Fruit fly (Drosophila melanogaster): ENCODE data around the gene CG32687.
A peak's percentile ranks its signal among the peaks of the same experiment; 100 is the strongest.

The CG32687 gene

DNA sequence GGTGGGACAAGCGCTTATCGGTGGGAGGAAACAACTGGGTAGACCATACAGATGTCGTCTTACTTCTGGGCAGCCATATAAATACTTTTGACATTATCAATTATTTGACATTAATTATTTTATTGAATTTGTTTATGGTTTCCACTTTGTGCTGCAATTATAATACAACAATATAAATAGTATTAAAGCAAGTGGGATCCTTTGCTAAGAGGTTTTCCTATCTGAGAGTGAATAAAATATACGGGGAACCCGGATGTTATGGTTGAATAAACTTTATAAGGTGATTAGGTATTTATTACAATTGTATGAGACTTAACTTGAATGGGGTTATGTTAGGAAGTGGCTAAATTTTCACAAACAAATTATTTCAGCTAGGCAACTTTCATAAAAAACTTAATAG, at the start of gene CG32687:
Gene CG32687 (minus strand): TSS at position 101 of the 400 bp plus-strand sequence.
- TF ChIP-seq CG8478 (optimal IDR thresholded peaks at IDR 0.05) (no peak), CTCF (optimal IDR thresholded peaks at IDR 0.05) (no peak)

DNA sequence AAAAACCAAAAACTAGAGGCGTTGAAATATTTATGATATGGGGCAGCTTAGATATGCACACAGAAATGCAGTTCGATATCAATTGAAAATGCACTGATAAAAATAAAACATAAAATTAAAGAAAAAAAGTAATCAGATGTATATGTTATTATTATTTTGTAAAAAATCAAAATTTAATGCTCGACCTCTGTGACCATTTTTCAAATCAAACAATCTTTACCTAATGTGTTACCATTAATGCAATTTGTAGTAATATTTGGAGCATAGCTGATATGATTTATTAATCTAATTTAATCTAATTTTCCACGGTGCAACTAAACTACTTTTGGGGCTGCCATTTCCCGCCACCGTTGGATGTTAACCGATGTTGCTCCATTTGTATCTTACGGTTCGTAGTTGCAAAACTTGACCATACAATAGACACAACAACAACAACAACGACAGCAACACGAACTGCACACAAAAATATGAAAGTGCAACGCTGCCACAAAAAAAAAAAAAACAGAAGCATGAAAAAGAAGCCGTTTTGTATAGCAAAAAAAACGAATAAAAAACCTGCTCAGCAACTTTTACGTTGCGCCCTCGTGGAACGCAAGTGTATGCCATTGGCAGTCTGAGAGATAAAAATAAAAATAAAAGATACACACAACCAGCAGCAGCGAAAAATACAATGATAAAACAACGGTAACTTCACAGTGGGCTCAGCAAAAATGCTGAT, 49.1 kb upstream of the CG32687 start:
- TF ChIP-seq CG8478 (optimal IDR thresholded peaks at IDR 0.05) (no peak), CTCF (optimal IDR thresholded peaks at IDR 0.05) (no peak)

DNA sequence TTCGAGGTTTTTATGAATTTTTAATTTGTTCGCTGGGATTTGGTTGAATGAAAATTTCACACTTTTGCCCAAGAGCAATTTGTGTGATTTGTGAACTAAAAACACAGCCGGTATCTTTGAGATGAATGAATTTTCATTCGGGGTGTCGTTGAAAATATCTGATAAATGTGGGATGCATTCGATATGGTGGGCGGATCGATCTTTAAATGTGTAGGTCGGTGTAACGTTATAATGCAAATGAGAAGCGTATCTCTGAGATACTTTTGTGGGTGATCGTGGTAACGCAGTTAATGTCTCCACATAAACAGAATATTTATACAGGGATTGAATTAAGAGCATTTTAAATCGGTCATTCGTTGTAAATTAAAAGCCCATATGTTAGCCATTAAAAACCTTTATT, 48.0 kb upstream of the CG32687 start:
- TF ChIP-seq CTCF (optimal IDR thresholded peaks at IDR 0.05) = no peak
- no peak for TF ChIP-seq CG8478 (optimal IDR thresholded peaks at IDR 0.05)

DNA sequence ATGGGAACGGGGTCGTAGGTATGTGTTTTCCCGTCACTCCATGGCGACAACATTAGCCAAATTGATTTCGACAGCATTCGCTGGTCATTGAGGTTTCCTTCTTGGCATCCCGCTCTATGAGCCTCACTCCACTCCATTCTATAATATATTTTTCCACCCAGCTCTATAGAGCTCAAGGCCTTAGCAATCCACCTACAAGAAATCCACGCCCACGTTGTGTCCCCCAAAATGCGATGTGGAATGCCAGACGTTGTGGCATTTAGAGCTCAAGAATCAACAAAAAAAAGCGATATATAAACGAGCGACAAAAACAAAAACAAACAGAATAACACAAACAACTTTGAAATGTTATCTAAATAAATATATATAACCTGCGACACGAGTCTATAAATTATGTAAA, 47.5 kb upstream of the CG32687 start:
- no peak for TF ChIP-seq CTCF (optimal IDR thresholded peaks at IDR 0.05)
- no peak for TF ChIP-seq CG8478 (optimal IDR thresholded peaks at IDR 0.05)

DNA sequence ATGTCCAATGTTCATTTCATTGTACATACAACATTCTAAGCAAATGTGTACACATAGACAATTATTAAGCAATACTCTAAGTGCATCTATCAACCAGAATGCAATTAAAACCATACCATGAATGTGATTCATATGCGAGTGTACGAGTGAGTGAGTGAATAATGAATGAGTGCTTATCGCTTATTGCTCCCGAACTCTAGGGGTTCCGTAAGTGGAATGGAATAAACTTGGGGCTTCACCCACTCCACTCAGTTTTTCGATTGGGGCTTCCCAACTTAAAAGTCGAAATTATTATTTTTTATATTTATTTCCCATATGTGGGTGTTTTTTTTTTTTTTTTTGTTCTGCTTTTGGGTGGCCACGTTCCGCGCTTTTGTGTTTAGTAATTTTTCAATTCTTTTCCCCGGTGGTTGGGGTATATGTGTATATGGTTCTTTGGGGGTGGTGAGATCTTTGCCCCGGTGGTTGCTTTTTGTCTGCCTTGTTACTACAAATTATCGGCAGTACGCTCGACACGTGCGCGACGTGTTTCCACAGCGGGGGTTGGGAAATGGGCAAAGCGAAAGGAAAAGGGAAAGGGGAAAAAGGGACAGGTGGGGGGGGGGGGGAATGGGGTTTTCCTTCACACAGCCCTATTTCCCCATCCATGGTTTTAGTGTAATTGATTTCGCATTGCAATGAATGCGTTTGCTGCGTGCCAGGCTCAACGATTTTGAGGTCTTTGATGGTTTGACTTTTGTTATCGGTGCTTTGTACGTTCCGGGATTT, 46.7 kb upstream of the CG32687 start:
- TF ChIP-seq CTCF (optimal IDR thresholded peaks at IDR 0.05) (no peak), CG8478 (optimal IDR thresholded peaks at IDR 0.05) (peak; percentile 80)

DNA sequence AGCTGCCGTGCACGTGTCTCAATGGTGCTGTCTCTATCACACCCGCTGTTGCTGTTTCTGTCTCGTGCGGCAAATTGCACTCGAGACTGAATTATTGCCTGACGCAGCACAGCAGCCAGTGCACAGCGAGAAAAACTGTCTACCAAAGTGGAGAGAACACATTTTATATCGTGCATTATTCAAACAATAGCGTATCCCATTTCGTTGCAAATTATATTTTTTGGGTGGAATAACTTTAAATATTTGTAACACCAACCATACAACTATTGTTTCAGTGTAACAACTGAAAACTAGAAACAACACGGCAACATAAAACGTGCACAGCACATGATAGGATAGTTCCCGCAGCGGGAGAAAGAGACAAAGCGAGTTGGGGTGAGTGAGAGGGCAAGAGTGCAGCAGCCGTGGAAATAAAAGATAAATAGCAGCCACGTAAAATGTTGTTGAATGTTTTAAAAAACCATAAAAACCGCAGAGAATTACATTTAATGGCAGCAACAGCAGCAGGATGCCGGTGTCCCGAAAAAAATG, 28.4 kb upstream of the CG32687 start:
- TF ChIP-seq CTCF (optimal IDR thresholded peaks at IDR 0.05) (no peak), CG8478 (optimal IDR thresholded peaks at IDR 0.05) (no peak)

DNA sequence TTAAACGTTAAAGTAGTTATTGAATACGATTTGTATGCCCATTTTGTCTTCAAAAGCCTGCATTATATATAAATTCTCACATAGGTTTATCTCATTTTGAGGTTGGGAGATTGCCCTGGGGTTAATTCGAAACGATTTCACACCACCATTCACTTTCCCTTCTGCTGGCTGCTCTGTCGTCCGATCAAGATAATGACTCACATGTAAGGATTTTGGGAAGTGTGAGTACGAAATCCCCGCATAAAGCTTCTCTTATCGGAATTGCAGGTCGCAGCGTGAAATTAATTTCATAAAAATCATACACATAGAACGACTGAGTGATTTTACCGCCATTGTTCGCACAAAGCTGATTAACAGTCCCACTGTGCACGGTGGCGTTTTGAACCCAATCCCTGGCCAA, 27.8 kb upstream of the CG32687 start:
- no peak for TF ChIP-seq CTCF (optimal IDR thresholded peaks at IDR 0.05)
- no peak for TF ChIP-seq CG8478 (optimal IDR thresholded peaks at IDR 0.05)

DNA sequence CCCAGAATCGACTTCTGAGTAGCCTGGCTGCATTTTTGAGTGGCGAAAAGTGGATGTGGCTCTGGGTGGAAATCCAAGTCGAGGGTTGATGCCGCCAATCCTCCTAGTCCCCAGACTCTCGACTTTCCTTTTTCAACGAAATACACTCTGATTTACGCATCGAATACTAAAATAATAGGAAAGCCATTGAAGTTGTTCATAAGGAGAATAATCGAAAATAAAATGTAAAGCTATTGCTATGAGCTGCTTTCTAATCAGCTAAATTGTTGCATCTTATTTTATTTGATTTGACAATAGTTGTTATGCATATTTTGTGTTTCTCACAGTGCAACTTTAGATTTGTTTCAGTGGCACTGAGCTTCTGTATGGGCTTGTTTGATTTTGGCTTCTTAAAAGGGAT, 26.6 kb upstream of the CG32687 start:
- TF ChIP-seq CTCF (optimal IDR thresholded peaks at IDR 0.05) (no peak), CG8478 (optimal IDR thresholded peaks at IDR 0.05) (no peak)

DNA sequence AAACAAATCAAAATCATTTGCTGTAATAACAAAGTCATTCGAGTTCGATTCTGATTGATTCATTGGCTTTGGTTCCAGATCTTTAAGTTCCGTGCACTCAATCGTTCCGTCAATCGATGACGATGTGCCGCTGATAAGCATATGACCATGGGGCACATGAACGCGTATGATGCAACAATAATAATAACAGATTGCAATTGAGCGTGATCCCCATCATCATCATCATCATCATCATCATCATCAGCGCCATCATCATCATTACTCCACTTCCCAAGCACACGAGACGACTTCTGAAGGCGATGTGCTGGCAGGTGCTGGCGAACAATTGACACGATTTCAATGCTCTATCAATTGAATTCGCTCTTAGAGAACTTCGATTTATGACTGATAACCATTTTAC, 9.3 kb upstream of the CG32687 start:
- TF ChIP-seq CTCF (optimal IDR thresholded peaks at IDR 0.05) (no peak), CG8478 (optimal IDR thresholded peaks at IDR 0.05) (no peak)

DNA sequence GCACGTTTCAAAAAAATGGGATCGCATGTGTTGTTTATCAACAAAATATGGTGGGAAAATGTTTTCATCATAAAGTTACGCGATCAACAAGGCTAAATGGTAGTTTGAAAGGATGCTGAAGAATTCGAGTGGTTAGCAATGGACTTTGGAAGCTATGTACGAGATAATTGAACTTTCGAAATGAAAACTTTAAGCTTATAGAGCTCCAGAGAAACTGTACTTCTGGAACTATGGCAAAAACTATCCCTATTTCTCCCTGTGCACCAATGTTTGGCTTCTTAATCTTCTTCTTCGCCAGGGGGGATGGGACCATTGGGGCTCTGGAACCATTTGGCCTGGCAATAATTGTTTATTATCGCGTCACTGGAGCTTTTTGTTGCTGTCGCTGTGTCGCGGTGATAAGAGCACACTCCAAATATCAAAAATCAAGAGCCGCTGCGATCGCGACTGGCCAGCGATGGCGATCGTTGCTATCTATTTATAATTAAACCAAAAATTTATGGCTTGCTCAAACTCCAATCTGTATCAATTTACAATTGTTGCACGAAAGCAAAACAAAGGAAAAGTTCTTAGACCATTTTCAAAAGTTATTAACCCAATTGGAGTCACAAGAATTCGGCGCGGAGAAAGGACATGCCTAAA, 1.1 kb upstream of the CG32687 start:
- TF ChIP-seq CTCF (optimal IDR thresholded peaks at IDR 0.05) (no peak), CG8478 (optimal IDR thresholded peaks at IDR 0.05) (no peak)

DNA sequence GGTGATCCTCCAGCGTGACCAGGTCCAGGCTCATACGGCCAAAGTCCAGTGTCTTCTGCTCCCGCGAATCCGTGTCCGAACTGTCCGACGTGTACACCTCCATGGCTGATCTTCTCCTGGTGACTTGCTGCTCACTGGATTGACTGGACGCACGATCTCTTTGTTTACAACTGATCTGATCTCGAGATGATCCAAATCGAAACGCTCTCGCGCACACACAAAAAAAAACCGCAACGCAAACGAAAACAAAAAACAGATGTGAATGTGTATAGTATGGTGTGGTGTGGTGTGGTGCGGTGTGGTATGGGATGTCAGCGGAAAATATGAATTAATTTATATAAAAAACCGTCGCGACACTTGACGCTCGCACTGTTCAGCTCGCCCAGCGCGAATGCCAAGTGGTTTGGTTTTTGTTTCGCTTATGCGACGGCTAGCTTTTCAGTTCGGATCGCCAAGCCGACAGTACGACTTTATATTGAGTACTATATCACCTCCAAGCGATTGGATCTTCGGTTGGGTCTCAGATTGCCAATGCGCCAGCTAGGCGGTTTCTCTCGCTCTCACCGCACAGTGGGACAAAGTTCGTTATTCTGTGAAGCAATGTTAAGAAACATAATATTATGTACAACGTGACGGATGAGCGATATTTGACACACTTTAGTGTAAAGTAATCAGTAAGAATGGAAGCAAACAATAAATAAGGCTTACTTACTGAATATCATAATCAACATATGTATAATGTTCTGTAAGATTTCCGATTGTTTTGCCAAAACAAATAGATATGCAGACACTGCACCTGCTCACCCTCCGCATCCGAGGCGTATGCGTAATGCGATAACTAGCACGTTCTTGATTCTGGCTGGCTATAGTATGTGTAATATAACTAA, 618 bp downstream of the CG32687 start:
- TF ChIP-seq CTCF (optimal IDR thresholded peaks at IDR 0.05) (no peak), CG8478 (optimal IDR thresholded peaks at IDR 0.05) (no peak)

DNA sequence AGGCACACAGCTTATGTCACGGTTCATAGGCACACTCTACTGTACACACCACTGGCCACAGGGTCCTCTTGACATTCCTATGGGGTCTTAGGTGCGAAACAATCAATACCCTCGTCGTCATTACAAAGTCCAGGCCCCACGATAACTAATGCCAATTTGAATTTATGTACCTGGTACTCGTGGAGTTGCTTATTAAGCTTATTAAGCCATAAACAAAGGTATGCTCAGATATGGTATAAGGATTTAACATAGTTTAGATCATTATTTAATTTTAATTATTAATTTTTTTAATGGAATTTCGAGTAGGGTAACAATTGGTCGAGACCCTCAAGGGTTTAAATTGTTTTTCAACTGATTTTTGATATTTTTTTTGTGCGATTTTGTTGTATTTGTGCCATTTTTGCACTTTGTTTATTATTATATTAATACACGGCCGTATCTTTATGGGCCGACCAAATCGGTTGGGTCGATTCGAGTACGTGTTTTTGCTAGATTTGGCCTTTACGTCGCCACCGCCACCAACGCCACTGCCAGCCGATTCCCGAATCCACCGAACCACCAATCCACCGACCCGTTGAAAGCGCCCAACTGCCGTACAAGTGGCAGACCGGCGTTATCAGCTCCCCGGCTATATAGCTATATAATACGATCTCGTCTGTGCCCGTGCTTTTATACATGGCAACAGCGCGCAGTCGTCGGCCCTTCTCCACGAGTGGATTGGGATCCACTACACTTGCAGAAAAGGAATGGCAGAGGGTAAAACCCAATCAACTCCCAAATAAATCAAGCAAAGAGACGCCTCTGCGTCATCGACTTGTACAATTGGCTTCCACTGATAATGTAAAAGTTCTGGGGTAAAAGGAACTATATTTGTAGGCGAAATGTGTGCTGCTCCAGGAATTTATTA, 2.5 kb downstream of the CG32687 start:
- no peak for TF ChIP-seq CG8478 (optimal IDR thresholded peaks at IDR 0.05)
- no peak for TF ChIP-seq CTCF (optimal IDR thresholded peaks at IDR 0.05)

DNA sequence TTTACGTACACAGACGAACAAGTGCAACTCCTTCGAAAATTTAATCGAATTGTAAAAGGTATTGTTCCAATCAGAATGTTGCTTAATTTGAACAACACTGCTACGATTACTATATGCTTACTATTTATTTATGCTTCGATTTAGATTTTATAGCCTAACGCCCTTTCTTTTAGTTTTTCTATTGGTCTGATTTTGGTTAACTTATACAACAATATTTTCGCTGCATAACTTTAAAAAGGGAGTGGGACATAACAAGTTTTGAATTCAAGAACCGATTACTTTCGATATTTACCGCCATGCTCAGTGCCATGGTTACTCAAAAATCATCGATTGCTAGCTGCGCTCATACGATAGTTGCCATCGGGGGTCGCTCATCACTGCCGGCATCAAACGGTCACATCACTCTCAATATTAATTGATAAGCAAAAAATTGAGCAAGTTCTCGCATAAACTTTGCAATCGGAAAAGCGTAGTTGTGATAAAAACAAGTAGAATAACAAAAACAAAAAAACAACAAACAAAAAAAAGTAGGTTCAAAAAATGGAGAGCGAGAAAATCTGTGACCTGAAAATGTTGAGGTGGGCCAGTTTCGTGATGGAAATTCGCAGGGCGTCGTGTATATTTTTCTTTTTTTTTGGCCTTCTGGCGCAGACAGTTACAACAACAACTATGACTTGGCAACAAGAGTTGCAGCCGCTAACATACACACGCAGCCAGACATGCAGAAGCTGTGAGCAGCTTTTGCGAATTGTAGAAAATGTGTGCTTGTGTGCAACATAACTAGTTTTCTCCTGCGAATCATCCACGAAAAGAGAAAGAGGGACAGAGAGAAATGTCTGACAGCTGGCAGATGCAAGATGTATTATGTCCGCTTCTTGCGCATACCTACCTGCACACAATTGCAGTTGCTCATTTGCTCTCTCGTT, 8.3 kb downstream of the CG32687 start, which contains the start of the genes CG2887 and PPP4R2r:
Gene CG2887 (minus strand): TSS at position 51 of the 926 bp plus-strand sequence.
Gene PPP4R2r (plus strand): TSS at position 396 of the 926 bp plus-strand sequence.
- TF ChIP-seq CG8478 (optimal IDR thresholded peaks at IDR 0.05) = no peak
- peak in 1 of 2 experiments; percentile 13 for TF ChIP-seq CTCF (optimal IDR thresholded peaks at IDR 0.05)

Data from S2 (cell line).